Worm (Caenorhabditis elegans) whole organism, early embryonic: ENCODE results near the gene cyp-31A5.

Experiments used
- B0310.2 ChIP-seq: sonication (generic microtip); optimal IDR thresholded peaks from 2 replicates; lab custom pipeline; 2016; ENCODE audit warnings: mild to moderate bottlenecking, missing genetic modification characterization, missing compliant biosample characterization
- aly-1 ChIP-seq: sonication (generic microtip); optimal IDR thresholded peaks from 2 replicates; lab custom pipeline; 2016; ENCODE audit warnings: missing genetic modification characterization, missing compliant biosample characterization
- ama-1 ChIP-seq: fragments of 150-350 bp; optimal IDR thresholded peaks from 2 replicates; lab custom pipeline; 2014
- flt-1 ChIP-seq: fragments of 200-800 bp; sonication (Bioruptor generic); IDR thresholded peaks from 2 replicates; pipeline ENCODE4 v1.3.6; 2022; ENCODE audit warnings: missing genetic modification characterization, missing compliant biosample characterization
- hmbx-1 ChIP-seq: sonication (generic microtip); optimal IDR thresholded peaks from 2 replicates; lab custom pipeline; 2016; ENCODE audit warnings: mild to moderate bottlenecking, missing genetic modification characterization, missing compliant biosample characterization
- hnd-1 ChIP-seq: sonication (generic microtip); optimal IDR thresholded peaks from 2 replicates; lab custom pipeline; 2016; ENCODE audit warnings: missing genetic modification characterization, missing compliant biosample characterization
- pes-1 ChIP-seq: fragments of 200-800 bp; sonication (Bioruptor generic); IDR thresholded peaks from 2 replicates; pipeline ENCODE4 v1.3.6; 2022; ENCODE audit warnings: missing genetic modification reagents, missing genetic modification characterization, missing compliant biosample characterization
- scrt-1 ChIP-seq: fragments of 200-800 bp; sonication (Bioruptor generic); IDR thresholded peaks from 2 replicates; pipeline ENCODE4 v1.3.6; 2022; ENCODE audit warnings: missing genetic modification characterization, missing compliant biosample characterization
- sea-1 ChIP-seq: fragments of 200-800 bp; sonication (Bioruptor generic); conservative IDR thresholded peaks from 2 replicates; pipeline ENCODE4 v1.3.6; 2022; ENCODE audit warnings: missing genetic modification characterization, missing compliant biosample characterization
- tbx-37 ChIP-seq: fragments of 200-800 bp; sonication (Bioruptor generic); conservative IDR thresholded peaks from 2 replicates; pipeline ENCODE4 v1.3.6; 2022; ENCODE audit warnings: missing genetic modification reagents, missing genetic modification characterization, missing compliant biosample characterization

ce11 chrIV:13358488-13358887 lies 42.6 kb upstream of the cyp-31A5 start, which contains the start of gene W02A2.8:
- TF ChIP-seq pes-1 (GFP tag; lab: Robert Waterston, UW), result no peak
- no peak for TF ChIP-seq B0310.2 (tag; lab: Kevin White, UChicago)
- no peak for TF ChIP-seq hnd-1
- no peak for TF ChIP-seq ama-1 (lab: Kevin White, UChicago)
- no peak for TF ChIP-seq flt-1 (GFP tag; lab: Robert Waterston, UW)
- no peak for TF ChIP-seq hmbx-1 (tag; lab: Kevin White, UChicago)
- TF ChIP-seq tbx-37 (GFP tag; lab: Robert Waterston, UW), result no peak
- no peak for TF ChIP-seq scrt-1
- TF ChIP-seq aly-1 (tag; lab: Kevin White, UChicago), result no peak
- TF ChIP-seq sea-1 (GFP tag; lab: Robert Waterston, UW), result no peak
